Fruit fly (Drosophila melanogaster) whole organism, embryonic: ENCODE data around the gene AsnRS.
A peak's percentile ranks its signal among the peaks of the same experiment; 100 is the strongest.

Source experiments
- Adf1 ChIP-seq: fragments of 200-800 bp; sonication (Bioruptor generic); IDR thresholded peaks from 2 replicates; pipeline ENCODE4 v1.3.6; 2022; ENCODE audit warnings: missing biosample characterization, missing genetic modification characterization
- Bdp1 ChIP-seq: fragments of 200-800 bp; sonication (Bioruptor generic); optimal IDR thresholded peaks from 3 replicates; lab custom pipeline; 2016; ENCODE audit warnings: missing biosample characterization, missing genetic modification characterization
- CG10274 ChIP-seq: fragments of 200-800 bp; sonication (Bioruptor generic); optimal IDR thresholded peaks from 3 replicates; lab custom pipeline; 2017; ENCODE audit warnings: missing biosample characterization, mild to moderate bottlenecking, missing genetic modification characterization
- CG10543 ChIP-seq: fragments of 200-800 bp; sonication (Bioruptor generic); optimal IDR thresholded peaks from 3 replicates; lab custom pipeline; 2017; ENCODE audit warnings: missing biosample characterization, mild to moderate bottlenecking, missing genetic modification characterization, moderate library complexity
- CG10565 ChIP-seq: fragments of 200-800 bp; sonication (Bioruptor generic); optimal IDR thresholded peaks from 3 replicates; lab custom pipeline; 2016; ENCODE audit warnings: missing biosample characterization, mild to moderate bottlenecking, missing genetic modification characterization
- CG11695 ChIP-seq: fragments of 200-800 bp; sonication (Bioruptor generic); IDR thresholded peaks from 3 replicates; pipeline ENCODE4 v1.3.6; 2022; ENCODE audit warnings: missing biosample characterization, missing genetic modification characterization
- CG12155 ChIP-seq: fragments of 200-800 bp; sonication (Bioruptor generic); optimal IDR thresholded peaks from 3 replicates; lab custom pipeline; 2016; ENCODE audit warnings: missing biosample characterization, missing genetic modification characterization
- CG12769 ChIP-seq: fragments of 200-800 bp; sonication (Bioruptor generic); optimal IDR thresholded peaks from 2 replicates; lab custom pipeline; 2019; ENCODE audit warnings: missing biosample characterization, mild to moderate bottlenecking, missing genetic modification characterization, moderate library complexity
- CG13894 ChIP-seq: fragments of 200-800 bp; sonication (Bioruptor generic); optimal IDR thresholded peaks from 3 replicates; lab custom pipeline; 2018; ENCODE audit warnings: missing biosample characterization, mild to moderate bottlenecking, missing genetic modification characterization, moderate library complexity
- CG14441 ChIP-seq: fragments of 200-800 bp; sonication (Bioruptor generic); IDR thresholded peaks from 2 replicates; pipeline ENCODE4 v1.3.6; 2022; ENCODE audit warnings: missing biosample characterization, missing genetic modification characterization
- CG1529 ChIP-seq: fragments of 200-800 bp; sonication (Bioruptor generic); optimal IDR thresholded peaks from 3 replicates; lab custom pipeline; 2018; ENCODE audit warnings: missing biosample characterization, missing genetic modification characterization
- CG15479 ChIP-seq: fragments of 200-800 bp; sonication (Bioruptor generic); optimal IDR thresholded peaks from 3 replicates; lab custom pipeline; 2019; ENCODE audit warnings: missing biosample characterization, mild to moderate bottlenecking, missing genetic modification characterization, moderate library complexity
- CG15514 ChIP-seq: fragments of 200-800 bp; sonication (Bioruptor generic); optimal IDR thresholded peaks from 3 replicates; lab custom pipeline; 2017; ENCODE audit warnings: missing biosample characterization, missing genetic modification characterization, mild to moderate bottlenecking, moderate library complexity, missing genetic modification reagents
- CG15601 ChIP-seq: fragments of 200-800 bp; sonication (Bioruptor generic); optimal IDR thresholded peaks from 3 replicates; lab custom pipeline; 2019; ENCODE audit warnings: missing biosample characterization, mild to moderate bottlenecking, missing genetic modification characterization, moderate library complexity
- CG1603 ChIP-seq: fragments of 200-800 bp; sonication (Bioruptor generic); optimal IDR thresholded peaks from 2 replicates; lab custom pipeline; 2019; ENCODE audit warnings: missing biosample characterization, mild to moderate bottlenecking, missing genetic modification characterization, moderate library complexity
- CG18599 ChIP-seq: fragments of 200-800 bp; sonication (Bioruptor generic); optimal IDR thresholded peaks from 3 replicates; lab custom pipeline; 2017; ENCODE audit warnings: missing biosample characterization, missing genetic modification characterization, mild to moderate bottlenecking, moderate library complexity, missing genetic modification reagents
- CG2712 ChIP-seq: fragments of 200-800 bp; optimal IDR thresholded peaks from 3 replicates; lab custom pipeline; 2019; ENCODE audit warnings: missing biosample characterization, mild to moderate bottlenecking, missing genetic modification characterization, moderate library complexity
- CG4360 ChIP-seq: fragments of 200-800 bp; sonication (Bioruptor generic); IDR thresholded peaks from 2 replicates; pipeline ENCODE4 v1.3.6; 2022; ENCODE audit warnings: missing biosample characterization, missing genetic modification characterization
- CG8290 ChIP-seq, 3 experiments: fragments of 200-800 bp; sonication (Bioruptor generic); optimal IDR thresholded peaks; 2 replicates each; lab custom pipeline; 2016 to 2019; ENCODE audit warnings: missing biosample characterization in 3 of 3, missing genetic modification characterization in 3 of 3, mild to moderate bottlenecking in 2 of 3, moderate library complexity in 1 of 3
- CG8478 ChIP-seq: fragments of >200 bp; optimal IDR thresholded peaks from 2 replicates; lab custom pipeline; 2018
- CG8924 ChIP-seq: fragments of 200-800 bp; optimal IDR thresholded peaks from 3 replicates; lab custom pipeline; 2019; ENCODE audit warnings: missing biosample characterization, mild to moderate bottlenecking, missing genetic modification characterization, moderate library complexity
- Eip74EF ChIP-seq, 2 experiments: fragments of 200-800 bp in 1 of 2; fragments of >200 bp in 1 of 2; sonication (Bioruptor generic) in 1 of 2; optimal IDR thresholded peaks; 2 replicates each; lab custom pipeline; 2017 to 2019; ENCODE audit warnings: missing biosample characterization in 2 of 2, missing genetic modification characterization in 2 of 2, mild to moderate bottlenecking in 1 of 2, moderate library complexity in 1 of 2
- HLHmδ ChIP-seq: fragments of 200-800 bp; sonication (Bioruptor generic); optimal IDR thresholded peaks from 2 replicates; lab custom pipeline; 2018; ENCODE audit warnings: missing biosample characterization, mild to moderate bottlenecking, missing genetic modification characterization, moderate library complexity
- Med ChIP-seq: fragments of 200-800 bp; sonication (Bioruptor generic); peaks from one replicate; lab custom pipeline; 2016; ENCODE audit warnings: missing biosample characterization, missing genetic modification characterization, mild to moderate bottlenecking, inconsistent platforms, moderate library complexity
- ac ChIP-seq: fragments of 200-800 bp; sonication (Bioruptor generic); optimal IDR thresholded peaks from 3 replicates; lab custom pipeline; 2017; ENCODE audit warnings: missing biosample characterization, mild to moderate bottlenecking, missing genetic modification characterization
- aop ChIP-seq: fragments of 200-800 bp; sonication (Bioruptor generic); IDR thresholded peaks from 2 replicates; pipeline ENCODE4 v1.3.6; 2022; ENCODE audit warnings: missing biosample characterization, missing genetic modification characterization
- ash1 ChIP-seq: fragments of 200-800 bp; sonication (Bioruptor generic); optimal IDR thresholded peaks from 2 replicates; lab custom pipeline; 2018; ENCODE audit warnings: missing biosample characterization, mild to moderate bottlenecking, missing genetic modification characterization
- cas ChIP-seq: fragments of 200-800 bp; sonication (Bioruptor generic); IDR thresholded peaks from 2 replicates; pipeline ENCODE4 v1.3.6; 2022; ENCODE audit warnings: missing biosample characterization, missing genetic modification characterization
- cg ChIP-seq: fragments of 200-800 bp; sonication (Bioruptor generic); optimal IDR thresholded peaks from 3 replicates; lab custom pipeline; 2019; ENCODE audit warnings: missing biosample characterization, mild to moderate bottlenecking, missing genetic modification characterization, moderate library complexity
- crp ChIP-seq, 2 experiments: fragments of 200-800 bp; sonication (Bioruptor generic); optimal IDR thresholded peaks; 2 replicates in 1 of 2; 3 replicates in 1 of 2; lab custom pipeline; 2017; ENCODE audit warnings: missing biosample characterization in 2 of 2, missing genetic modification characterization in 2 of 2, mild to moderate bottlenecking in 1 of 2, moderate library complexity in 1 of 2
- da ChIP-seq: fragments of 200-800 bp; sonication (Bioruptor generic); optimal IDR thresholded peaks from 2 replicates; lab custom pipeline; 2016; ENCODE audit warnings: missing biosample characterization, missing genetic modification characterization
- fd64A ChIP-seq: fragments of 200-800 bp; sonication (Bioruptor generic); optimal IDR thresholded peaks from 3 replicates; lab custom pipeline; 2018; ENCODE audit warnings: missing biosample characterization, mild to moderate bottlenecking, missing genetic modification characterization
- gsb-n ChIP-seq: fragments of 200-800 bp; sonication (Bioruptor generic); optimal IDR thresholded peaks from 3 replicates; lab custom pipeline; 2018; ENCODE audit warnings: missing biosample characterization, mild to moderate bottlenecking, missing genetic modification characterization
- insv ChIP-seq, 2 experiments: fragments of 200-800 bp; sonication (Bioruptor generic); optimal IDR thresholded peaks; 3 replicates each; lab custom pipeline; 2016 to 2018; ENCODE audit warnings: missing biosample characterization in 2 of 2, missing genetic modification characterization in 2 of 2
- kay ChIP-seq: fragments of 200-800 bp; sonication (Bioruptor generic); optimal IDR thresholded peaks from 2 replicates; lab custom pipeline; 2016; ENCODE audit warnings: missing biosample characterization, missing genetic modification characterization
- kni ChIP-seq: fragments of 200-800 bp; sonication (Bioruptor generic); optimal IDR thresholded peaks from 3 replicates; lab custom pipeline; 2017; ENCODE audit warnings: mild to moderate bottlenecking, missing biosample characterization, missing genetic modification reagents, missing genetic modification characterization
- mirr ChIP-seq: fragments of 200-800 bp; sonication (Bioruptor generic); optimal IDR thresholded peaks from 3 replicates; lab custom pipeline; 2018; ENCODE audit warnings: missing biosample characterization, mild to moderate bottlenecking, missing genetic modification characterization
- oc ChIP-seq: fragments of 200-800 bp; sonication (Bioruptor generic); optimal IDR thresholded peaks from 2 replicates; lab custom pipeline; 2018; ENCODE audit warnings: missing biosample characterization, mild to moderate bottlenecking, missing genetic modification characterization, moderate library complexity
- pfk ChIP-seq: fragments of 200-800 bp; sonication (Bioruptor generic); optimal IDR thresholded peaks from 2 replicates; lab custom pipeline; 2018; ENCODE audit warnings: missing biosample characterization, mild to moderate bottlenecking, missing genetic modification characterization, moderate library complexity
- pros ChIP-seq: fragments of 200-800 bp; sonication (Bioruptor generic); optimal IDR thresholded peaks from 3 replicates; lab custom pipeline; 2019; ENCODE audit warnings: missing biosample characterization, mild to moderate bottlenecking, missing genetic modification characterization, moderate library complexity
- rib ChIP-seq: fragments of 200-800 bp; sonication (Bioruptor generic); IDR thresholded peaks from 2 replicates; pipeline ENCODE4 v1.3.6; 2022; ENCODE audit warnings: missing biosample characterization, missing genetic modification characterization
- sc ChIP-seq, 3 experiments: fragments of >200 bp in 2 of 3; fragments of 200-800 bp in 1 of 3; sonication (Bioruptor generic) in 1 of 3; optimal IDR thresholded peaks; 2 replicates in 2 of 3; 3 replicates in 1 of 3; lab custom pipeline; 2017; ENCODE audit warnings: mild to moderate bottlenecking in 1 of 3, missing biosample characterization in 1 of 3, missing genetic modification characterization in 1 of 3, missing genetic modification reagents in 1 of 3
- sens ChIP-seq: fragments of 200-800 bp; sonication (Bioruptor generic); peaks from one replicate; lab custom pipeline; 2016; ENCODE audit warnings: missing biosample characterization, missing genetic modification characterization
- ttk ChIP-seq: fragments of 200-800 bp; sonication (Bioruptor generic); IDR thresholded peaks from 2 replicates; pipeline ENCODE4 v2.1.2; 2022; ENCODE audit warnings: missing biosample characterization, missing genetic modification characterization
- z ChIP-seq: fragments of 200-800 bp; sonication (Bioruptor generic); IDR thresholded peaks from 3 replicates; pipeline ENCODE4 v1.3.6; 2022; ENCODE audit warnings: missing biosample characterization, missing genetic modification characterization

AsnRS gene

DNA sequence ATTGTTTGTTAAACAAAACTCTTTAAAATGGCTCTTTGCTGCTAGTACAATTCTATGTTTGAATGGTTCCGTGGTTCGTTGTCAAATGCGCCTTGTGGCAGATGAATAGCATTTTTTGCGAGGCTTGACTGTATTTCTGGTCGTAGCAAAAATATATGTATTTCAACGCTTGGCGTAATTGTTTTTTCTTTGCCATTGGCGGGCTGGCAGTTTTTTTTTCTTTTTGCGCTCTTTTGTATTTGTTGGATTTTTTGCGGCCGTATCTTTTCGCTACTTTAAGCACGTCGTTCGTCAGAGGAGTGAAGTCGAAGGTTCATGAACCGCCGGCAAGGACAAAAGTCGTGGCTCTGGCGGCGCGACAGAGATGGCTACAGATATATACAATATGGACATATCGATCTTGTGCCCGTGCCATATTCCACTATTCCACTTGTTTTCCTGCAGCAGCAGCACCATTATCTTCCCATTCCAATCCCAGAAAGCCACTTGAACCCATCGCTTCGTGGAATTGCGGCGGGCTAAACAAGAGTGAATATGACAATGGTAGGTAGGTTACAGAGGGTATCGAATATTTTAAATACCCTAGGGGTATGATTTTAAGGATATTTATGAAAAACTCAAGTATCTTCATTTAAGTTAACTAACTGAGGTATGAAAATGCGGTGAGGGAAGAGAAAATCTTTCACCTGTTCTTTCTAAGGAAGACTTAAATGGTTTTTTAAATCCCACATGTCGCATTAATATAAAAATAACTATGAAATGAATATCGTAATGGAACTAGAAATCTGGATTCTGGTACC, 24.4 kb upstream of the AsnRS start (continued):
- TF ChIP-seq CG10274 (GFP tag; lab: Kevin White, UChicago) (no peak), CG8290 (GFP tag; optimal IDR thresholded peaks at IDR 0.05; lab: Kevin White, UChicago) (no peak), CG8290 (tag; optimal IDR thresholded peaks at IDR 0.05; lab: Kevin White, UChicago) (no peak), Bdp1 (GFP tag; lab: Kevin White, UChicago) (no peak), pros (GFP tag; lab: Kevin White, UChicago) (no peak)

DNA sequence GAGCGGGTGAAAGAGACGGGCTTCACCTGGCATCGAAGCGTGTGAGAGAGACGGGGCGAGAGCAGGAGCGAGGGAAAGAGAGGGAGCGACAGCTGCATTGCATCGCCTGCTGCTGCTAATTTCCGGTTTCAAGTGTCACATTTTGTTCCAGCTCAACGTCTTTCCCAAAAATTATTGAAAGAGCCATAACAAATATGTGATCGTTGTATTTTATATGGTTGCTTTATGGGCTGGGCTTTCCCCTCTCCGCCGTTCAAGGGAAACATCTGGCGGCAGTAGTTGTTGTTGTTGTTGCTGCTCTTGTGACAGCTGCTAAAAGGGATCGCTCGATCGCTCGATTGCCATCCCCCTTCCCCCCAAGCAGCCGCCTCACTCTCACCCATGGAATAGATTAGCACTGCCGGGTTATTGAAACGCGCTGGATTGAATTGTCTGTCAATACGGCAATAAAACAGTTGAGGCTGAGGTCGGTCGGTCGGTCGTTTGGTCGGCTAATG, 23.2 kb upstream of the AsnRS start:
- TF ChIP-seq CG12769 (tag; lab: Kevin White, UChicago), result peak; percentile 50
- no peak for TF ChIP-seq CG12155 (GFP tag; lab: Kevin White, UChicago)
- no peak for TF ChIP-seq ash1 (GFP tag; lab: Kevin White, UChicago)
- TF ChIP-seq CG1603 (tag; lab: Kevin White, UChicago), result peak; percentile 9
- TF ChIP-seq CG15514 (GFP tag; lab: Kevin White, UChicago), result no peak
- peak; percentile 99 for TF ChIP-seq CG4360 (GFP tag; lab: Robert Waterston, UW)
- 0 out of 2 replicates have a peak, but pooled peaks have one; percentile 59 for TF ChIP-seq aop (GFP tag; lab: Robert Waterston, UW)
- peak; percentile 80 for TF ChIP-seq gsb-n
- peak; percentile 63; the same call in 2 of the 3 replicates for TF ChIP-seq z (GFP tag; lab: Robert Waterston, UW)
- TF ChIP-seq pfk (GFP tag; lab: Kevin White, UChicago), result peak; percentile 84
- TF ChIP-seq CG8924, result peak; percentile 24
- peak in 1 of 2 experiments; percentile 59 for TF ChIP-seq Eip74EF (GFP tag; optimal IDR thresholded peaks at IDR 0.05; lab: Kevin White, UChicago)
- TF ChIP-seq cas, result no peak
- TF ChIP-seq pros (GFP tag; lab: Kevin White, UChicago), result peak; percentile 97
- no peak for TF ChIP-seq HLHmδ (GFP tag; lab: Kevin White, UChicago)
- TF ChIP-seq CG10543, result peak; percentile 38
- peak; percentile 96 for TF ChIP-seq da (GFP tag; lab: Kevin White, UChicago)
- TF ChIP-seq CG14441 (GFP tag; lab: Robert Waterston, UW), result 0 out of 2 replicates have a peak, but pooled peaks have one; percentile 11
- peak; percentile 33 for TF ChIP-seq CG15479 (GFP tag; lab: Kevin White, UChicago)
- TF ChIP-seq sc (optimal IDR thresholded peaks at IDR 0.05; lab: Kevin White, UChicago), result no peak
- peak; percentile 40 for TF ChIP-seq sc (GFP tag; optimal IDR thresholded peaks at IDR 0.05; lab: Kevin White, UChicago)
- peak; percentile 98 for TF ChIP-seq ac (GFP tag; lab: Kevin White, UChicago)
- peak; percentile 90 for TF ChIP-seq Med (GFP tag; lab: Kevin White, UChicago)
- TF ChIP-seq Adf1, result peak; percentile 14; the same call in 1 of the 2 replicates
- peak; percentile 7 for TF ChIP-seq CG2712 (tag; lab: Kevin White, UChicago)
- TF ChIP-seq CG15601, result peak; percentile 40
- TF ChIP-seq insv (GFP tag; optimal IDR thresholded peaks at IDR 0.05; lab: Kevin White, UChicago), result peak in 1 of 2 experiments; percentile 37
- TF ChIP-seq crp (GFP tag; optimal IDR thresholded peaks at IDR 0.05; lab: Kevin White, UChicago), result peak in 1 of 2 experiments; percentile 29
- TF ChIP-seq rib (GFP tag; lab: Robert Waterston, UW), result peak; percentile 57; the same call in 1 of the 2 replicates
- no peak for TF ChIP-seq CG1529 (GFP tag; lab: Kevin White, UChicago)
- TF ChIP-seq CG11695 (GFP tag; lab: Robert Waterston, UW), result no peak
- TF ChIP-seq CG13894 (tag; lab: Kevin White, UChicago), result peak; percentile 26
- peak; percentile 54 for TF ChIP-seq oc (tag; lab: Kevin White, UChicago)
- TF ChIP-seq sens (GFP tag; lab: Kevin White, UChicago), result peak; percentile 73
- TF ChIP-seq kni (GFP tag; lab: Kevin White, UChicago), result peak; percentile 96
- TF ChIP-seq kay (GFP tag; lab: Kevin White, UChicago), result no peak
- no peak for TF ChIP-seq CG8478 (lab: Kevin White, UChicago)
- TF ChIP-seq fd64A (GFP tag; lab: Kevin White, UChicago), result no peak
- no peak for TF ChIP-seq CG10565
- TF ChIP-seq mirr (GFP tag; lab: Kevin White, UChicago), result peak; percentile 3
- peak; percentile 17 for TF ChIP-seq CG18599 (GFP tag; lab: Kevin White, UChicago)
- no peak; the same call in 1 of the 2 replicates for TF ChIP-seq ttk (GFP tag; lab: Robert Waterston, UW)
- TF ChIP-seq cg (GFP tag; lab: Kevin White, UChicago), result peak; percentile 34
